Worm (Caenorhabditis elegans): ENCODE results near the gene F15D4.4.
A peak's percentile ranks its signal among the peaks of the same experiment; 100 is the strongest.

The F15D4.4 gene

ce11 chrII:13239593-13239992 lies 3.3 kb downstream of the F15D4.4 start:
- TF ChIP-seq madf-8 (GFP tag; conservative IDR thresholded peaks at IDR 0.05): no peak
- TF ChIP-seq rpc-1 (optimal IDR thresholded peaks at IDR 0.05): no peak
- TF ChIP-seq rpc-1 (tag; optimal IDR thresholded peaks at IDR 0.05): no peak
- TF ChIP-seq zfh-2 (GFP tag; conservative IDR thresholded peaks at IDR 0.05): peak; percentile 64; the same call in 1 of the 2 replicates

- TF ChIP-seq lin-35 (GFP tag; optimal IDR thresholded peaks at IDR 0.05): peak in 1 of 3 experiments; percentile 94
- TF ChIP-seq snpc-1.3 (tag; optimal IDR thresholded peaks at IDR 0.05; ENCODE audit: insufficient read depth): peak; percentile 3
- peak; percentile 42 for TF ChIP-seq attf-5 (GFP tag; optimal IDR thresholded peaks at IDR 0.05)
- peak; percentile 76 for TF ChIP-seq dpl-1 (GFP tag; optimal IDR thresholded peaks at IDR 0.05)
- peak; percentile 42 for TF ChIP-seq F23B12.7 (tag; optimal IDR thresholded peaks at IDR 0.05; ENCODE audit: insufficient read depth)
- TF ChIP-seq efl-1 (GFP tag; optimal IDR thresholded peaks at IDR 0.05): peak; percentile 63
- TF ChIP-seq ztf-18 (tag; optimal IDR thresholded peaks at IDR 0.05): peak; percentile 92
- peak; percentile 92 for TF ChIP-seq pha-4 (tag; optimal IDR thresholded peaks at IDR 0.05)
- TF ChIP-seq snpc-3.4 (tag; optimal IDR thresholded peaks at IDR 0.05): peak; percentile 41
- no peak for TF ChIP-seq tbx-9 (tag; optimal IDR thresholded peaks at IDR 0.05; ENCODE audit: borderline replicate concordance)
- TF ChIP-seq him-1 (tag; optimal IDR thresholded peaks at IDR 0.05): peak; percentile 39
- TF ChIP-seq lin-54 (GFP tag; optimal IDR thresholded peaks at IDR 0.05): peak; percentile 92
- TF ChIP-seq D2030.7 (GFP tag; IDR thresholded peaks at IDR 0.05): peak; percentile 25; the same call in 1 of the 2 replicates
- TF ChIP-seq tbp1 (GFP tag; optimal IDR thresholded peaks at IDR 0.05): peak; percentile 7
- TF ChIP-seq mcd-1 (GFP tag; IDR thresholded peaks at IDR 0.05): peak; percentile 71
- no peak for TF ChIP-seq ztf-26 (tag; optimal IDR thresholded peaks at IDR 0.05)
- 0 out of 2 replicates have a peak, but pooled peaks have one; percentile 27 for TF ChIP-seq rcor-1 (GFP tag; IDR thresholded peaks at IDR 0.05)
- no peak for TF ChIP-seq athp-1 (tag; optimal IDR thresholded peaks at IDR 0.05)
- peak in 1 of 2 experiments; percentile 29 for TF ChIP-seq let-607 (tag; optimal IDR thresholded peaks at IDR 0.05)
- no peak for TF ChIP-seq hrde-1 (tag; optimal IDR thresholded peaks at IDR 0.05; ENCODE audit: borderline replicate concordance)
- peak; percentile 55 for TF ChIP-seq xnd-1 (tag; optimal IDR thresholded peaks at IDR 0.05)
- TF ChIP-seq snpc-4 (GFP tag; optimal IDR thresholded peaks at IDR 0.05): no peak
- peak in 2 of 4 experiments; percentile 36 to 58 for TF ChIP-seq snpc-4 (tag; optimal IDR thresholded peaks at IDR 0.05)
- no peak for TF ChIP-seq T07F8.4 (tag; optimal IDR thresholded peaks at IDR 0.05)
- peak; percentile 35 for TF ChIP-seq tlf-1 (GFP tag; optimal IDR thresholded peaks at IDR 0.05)
- peak; percentile 32 for TF ChIP-seq F33H1.4 (GFP tag; IDR thresholded peaks at IDR 0.05)
- no peak for TF ChIP-seq Y56A3A.18 (GFP tag; IDR thresholded peaks at IDR 0.05)
- TF ChIP-seq egrh-3 (GFP tag; IDR thresholded peaks at IDR 0.05): no peak
- TF ChIP-seq madf-6 (GFP tag; IDR thresholded peaks at IDR 0.05): peak; percentile 55
- TF ChIP-seq lsl-1 (GFP tag; optimal IDR thresholded peaks at IDR 0.05): peak; percentile 68
- no peak for TF ChIP-seq F52B5.7 (tag; optimal IDR thresholded peaks at IDR 0.05)
- 0 out of 2 replicates have a peak, but pooled peaks have one; percentile 33 for TF ChIP-seq dox-1 (GFP tag; IDR thresholded peaks at IDR 0.05)
- TF ChIP-seq hmg-1.2 (GFP tag; IDR thresholded peaks at IDR 0.05): 0 out of 2 replicates have a peak, but pooled peaks have one; percentile 19
These were observed 5.0 kb downstream of the F15D4.4 start, which contains the start of gene romo-1 for ce11 chrII:13237829-13238404. TSS of gene romo-1 (minus strand) at chrII:13237907.
